3 fruit fly cellular contexts compared by ENCODE assay signal in genomic region chr3R:14405312-14405711, dm6.
A peak's percentile ranks its signal among the peaks of the same experiment; 100 is the strongest.
TF ChIP-seq lines count a peak whose summit lies in the region.

No protein-coding gene starts in this region.

- TF ChIP-seq CTCF in whole organism, embryonic (GFP tag; optimal IDR thresholded peaks at IDR 0.05; lab: Kevin White, UChicago) = no peak

TF ChIP-seq in whole organism, embryonic, 481 proteins besides CTCF, POLR2A, EP300 and RAD21:
- TF ChIP-seq sob (GFP tag; IDR thresholded peaks at IDR 0.05; lab: Robert Waterston, UW) = 0 out of 2 replicates have a peak, but pooled peaks have one; percentile 11
- peak; percentile 21 for TF ChIP-seq CG11504 (tag; optimal IDR thresholded peaks at IDR 0.05; lab: Kevin White, UChicago)
- peak; percentile 23 for TF ChIP-seq Ets65A (GFP tag; lab: Kevin White, UChicago)
- peak; percentile 95 for TF ChIP-seq Deaf1 (tag; optimal IDR thresholded peaks at IDR 0.05; lab: Kevin White, UChicago)
- no peak for TF ChIP-seq Ssrp (tag; optimal IDR thresholded peaks at IDR 0.05; lab: Kevin White, UChicago)
- TF ChIP-seq CG8924 (tag; optimal IDR thresholded peaks at IDR 0.05; lab: Kevin White, UChicago) = no peak
- peak; percentile 23; the same call in 1 of the 2 replicates for TF ChIP-seq Rfx (GFP tag; IDR thresholded peaks at IDR 0.05; lab: Robert Waterston, UW)
- TF ChIP-seq CG13894 (tag; optimal IDR thresholded peaks at IDR 0.05; lab: Kevin White, UChicago) = peak; percentile 43
- TF ChIP-seq Optix (GFP tag; IDR thresholded peaks at IDR 0.05; lab: Robert Waterston, UW) = no peak
- TF ChIP-seq wdn (GFP tag; IDR thresholded peaks at IDR 0.05; lab: Robert Waterston, UW) = 0 out of 2 replicates have a peak, but pooled peaks have one; percentile 7
- TF ChIP-seq lab (GFP tag; optimal IDR thresholded peaks at IDR 0.05; lab: Kevin White, UChicago) = peak; percentile 7
- 0 out of 3 replicates have a peak, but pooled peaks have one; percentile 18 for TF ChIP-seq sr (GFP tag; IDR thresholded peaks at IDR 0.05; lab: Robert Waterston, UW)
- peak; percentile 89 for TF ChIP-seq CG7372 (GFP tag; IDR thresholded peaks at IDR 0.05; lab: Robert Waterston, UW)
- TF ChIP-seq CG5180 (GFP tag; optimal IDR thresholded peaks at IDR 0.05; lab: Kevin White, UChicago) = peak; percentile 38
- peak; percentile 63 for TF ChIP-seq Med (GFP tag; lab: Kevin White, UChicago)
- TF ChIP-seq z (GFP tag; IDR thresholded peaks at IDR 0.05; lab: Robert Waterston, UW) = 0 out of 3 replicates have a peak, but pooled peaks have one; percentile 24

TF ChIP-seq in whole organism, prepupa, 60 proteins besides CTCF, POLR2A, EP300 and RAD21:
- 0 out of 3 replicates have a peak, but pooled peaks have one; percentile 17 for TF ChIP-seq CG6163 (GFP tag; IDR thresholded peaks at IDR 0.05; lab: Robert Waterston, UW)
- TF ChIP-seq CG3919 (GFP tag; optimal IDR thresholded peaks at IDR 0.05; lab: Kevin White, UChicago) = peak; percentile 15
- no peak for TF ChIP-seq CG11762 (GFP tag; optimal IDR thresholded peaks at IDR 0.05; lab: Kevin White, UChicago; ENCODE audit: insufficient read depth)
- TF ChIP-seq Eip78C (GFP tag; lab: Kevin White, UChicago) = peak; percentile 34
- TF ChIP-seq net (GFP tag; optimal IDR thresholded peaks at IDR 0.05; lab: Kevin White, UChicago) = peak; percentile 9
- TF ChIP-seq fd59A (GFP tag; optimal IDR thresholded peaks at IDR 0.05; lab: Kevin White, UChicago) = no peak

TF ChIP-seq in whole organism, pupa, 21 proteins besides CTCF, POLR2A, EP300 and RAD21:
- TF ChIP-seq CG32121 (GFP tag; IDR thresholded peaks at IDR 0.05; lab: Robert Waterston, UW) = no peak
- TF ChIP-seq CG8159 (tag; optimal IDR thresholded peaks at IDR 0.05; lab: Kevin White, UChicago) = no peak
- TF ChIP-seq Ets98B (GFP tag; IDR thresholded peaks at IDR 0.05; lab: Robert Waterston, UW) = peak; percentile 31; the same call in 1 of the 2 replicates
- TF ChIP-seq CG14655 (GFP tag; optimal IDR thresholded peaks at IDR 0.05; lab: Kevin White, UChicago) = no peak
- 0 out of 2 replicates have a peak, but pooled peaks have one; percentile 10 for TF ChIP-seq rn (GFP tag; IDR thresholded peaks at IDR 0.05; lab: Robert Waterston, UW)
- TF ChIP-seq CG15710 (tag; optimal IDR thresholded peaks at IDR 0.05; lab: Kevin White, UChicago) = no peak
- peak; percentile 85 for TF ChIP-seq CG4496 (GFP tag; IDR thresholded peaks at IDR 0.05; lab: Robert Waterston, UW)
- 0 out of 2 replicates have a peak, but pooled peaks have one; percentile 23 for TF ChIP-seq CG12605 (GFP tag; IDR thresholded peaks at IDR 0.05; lab: Robert Waterston, UW)
- TF ChIP-seq fd96Ca (GFP tag; IDR thresholded peaks at IDR 0.05; lab: Robert Waterston, UW) = no peak
- TF ChIP-seq EcR (GFP tag; optimal IDR thresholded peaks at IDR 0.05; lab: Kevin White, UChicago) = no peak
